Fruit fly (Drosophila melanogaster) whole organism, embryonic: ENCODE measurements around the gene Hrs.
A peak's percentile ranks its signal among the peaks of the same experiment; 100 is the strongest.

Experiments used
- Adf1 ChIP-seq: fragments of 200-800 bp; sonication (Bioruptor generic); IDR thresholded peaks from 2 replicates; pipeline ENCODE4 v1.3.6; 2022; ENCODE audit warnings: missing biosample characterization, missing genetic modification characterization
- Atf6 ChIP-seq: fragments of 200-800 bp; sonication (Bioruptor generic); IDR thresholded peaks from 2 replicates; pipeline ENCODE4 v1.3.6; 2022; ENCODE audit warnings: missing biosample characterization, missing genetic modification characterization
- B-H2 ChIP-seq: fragments of 200-800 bp; sonication (Bioruptor generic); optimal IDR thresholded peaks from 2 replicates; lab custom pipeline; 2018; ENCODE audit warnings: missing biosample characterization, mild to moderate bottlenecking, missing genetic modification characterization
- CG10209 ChIP-seq: fragments of 200-800 bp; sonication (Bioruptor generic); optimal IDR thresholded peaks from 3 replicates; lab custom pipeline; 2017; ENCODE audit warnings: missing biosample characterization, mild to moderate bottlenecking, missing genetic modification characterization, missing genetic modification reagents
- CG11504 ChIP-seq: fragments of 200-800 bp; sonication (Bioruptor generic); optimal IDR thresholded peaks from 3 replicates; lab custom pipeline; 2019; ENCODE audit warnings: missing biosample characterization, mild to moderate bottlenecking, missing genetic modification characterization, moderate library complexity
- CG12769 ChIP-seq: fragments of 200-800 bp; sonication (Bioruptor generic); optimal IDR thresholded peaks from 2 replicates; lab custom pipeline; 2019; ENCODE audit warnings: missing biosample characterization, mild to moderate bottlenecking, missing genetic modification characterization, moderate library complexity
- CG13624 ChIP-seq: fragments of 200-800 bp; sonication (Bioruptor generic); optimal IDR thresholded peaks from 2 replicates; lab custom pipeline; 2016; ENCODE audit warnings: missing biosample characterization, missing genetic modification characterization
- CG14441 ChIP-seq: fragments of 200-800 bp; sonication (Bioruptor generic); IDR thresholded peaks from 2 replicates; pipeline ENCODE4 v1.3.6; 2022; ENCODE audit warnings: missing biosample characterization, missing genetic modification characterization
- CG17912 ChIP-seq: fragments of 200-800 bp; sonication (Bioruptor generic); optimal IDR thresholded peaks from 2 replicates; lab custom pipeline; 2018; ENCODE audit warnings: missing biosample characterization, mild to moderate bottlenecking, missing genetic modification characterization
- CG3726 ChIP-seq: fragments of 200-800 bp; sonication (Bioruptor generic); IDR thresholded peaks from 3 replicates; pipeline ENCODE4, ENCODE4 v1.3.6; 2022; ENCODE audit warnings: missing biosample characterization, missing genetic modification characterization
- CG3838 ChIP-seq: fragments of 200-800 bp; sonication (Bioruptor generic); optimal IDR thresholded peaks from 3 replicates; lab custom pipeline; 2016; ENCODE audit warnings: missing biosample characterization, missing genetic modification characterization
- CG42726 ChIP-seq: fragments of 200-800 bp; sonication (Bioruptor generic); IDR thresholded peaks from 2 replicates; pipeline ENCODE4 v1.3.6; 2022; ENCODE audit warnings: missing biosample characterization, missing genetic modification characterization; ENCODE audit not compliant: partially characterized antibody
- CG4282 ChIP-seq: fragments of 200-800 bp; sonication (Bioruptor generic); optimal IDR thresholded peaks from 2 replicates; lab custom pipeline; 2016; ENCODE audit warnings: missing biosample characterization, missing genetic modification characterization
- CG6683 ChIP-seq: fragments of 200-800 bp; sonication (Bioruptor generic); optimal IDR thresholded peaks from 2 replicates; lab custom pipeline; 2017; ENCODE audit warnings: missing biosample characterization, mild to moderate bottlenecking, missing genetic modification characterization, missing genetic modification reagents
- CG8388 ChIP-seq: fragments of 200-800 bp; sonication (Bioruptor generic); optimal IDR thresholded peaks from 2 replicates; lab custom pipeline; 2019; ENCODE audit warnings: missing biosample characterization, mild to moderate bottlenecking, missing genetic modification characterization, moderate library complexity
- CG9876 ChIP-seq: fragments of 200-800 bp; sonication (Bioruptor generic); optimal IDR thresholded peaks from 2 replicates; lab custom pipeline; 2016; ENCODE audit warnings: missing biosample characterization, missing genetic modification characterization
- Doc3 ChIP-seq: fragments of 200-800 bp; sonication (Bioruptor generic); IDR thresholded peaks from 3 replicates; pipeline ENCODE4 v1.3.6; 2022; ENCODE audit warnings: missing biosample characterization, missing genetic modification characterization; ENCODE audit not compliant: partially characterized antibody
- Drgx ChIP-seq: fragments of 200-800 bp; sonication (Bioruptor generic); IDR thresholded peaks from 2 replicates; pipeline ENCODE4 v1.3.6; 2022; ENCODE audit warnings: missing biosample characterization, missing genetic modification characterization
- Ets97D ChIP-seq: fragments of 200-800 bp; sonication (Bioruptor generic); optimal IDR thresholded peaks from 3 replicates; lab custom pipeline; 2016; ENCODE audit warnings: missing biosample characterization, missing genetic modification characterization
- GATAe ChIP-seq: fragments of 200-800 bp; sonication (Bioruptor generic); conservative IDR thresholded peaks from 2 replicates; pipeline ENCODE4 v1.3.6; 2022; ENCODE audit warnings: missing biosample characterization, missing genetic modification characterization
- Gsc ChIP-seq: fragments of 200-800 bp; sonication (Bioruptor generic); IDR thresholded peaks from 2 replicates; pipeline ENCODE4 v1.3.6; 2022; ENCODE audit warnings: missing biosample characterization, missing genetic modification characterization
- HLH54F ChIP-seq: fragments of 200-800 bp; sonication (Bioruptor generic); optimal IDR thresholded peaks from 3 replicates; lab custom pipeline; 2016; ENCODE audit warnings: missing biosample characterization, missing genetic modification characterization
- Hr78 ChIP-seq, 2 experiments: fragments of 200-800 bp in 1 of 2; fragments of >200 bp in 1 of 2; sonication (Bioruptor generic) in 1 of 2; optimal IDR thresholded peaks; 2 replicates each; lab custom pipeline; 2017 to 2019; ENCODE audit warnings: missing biosample characterization in 2 of 2, missing genetic modification characterization in 2 of 2, mild to moderate bottlenecking in 1 of 2, moderate library complexity in 1 of 2
- Hsf ChIP-seq: fragments of 200-800 bp; sonication (Bioruptor generic); optimal IDR thresholded peaks from 3 replicates; lab custom pipeline; 2016; ENCODE audit warnings: missing biosample characterization, missing genetic modification characterization
- Lpt ChIP-seq: fragments of >200 bp; optimal IDR thresholded peaks from 2 replicates; lab custom pipeline; 2018; ENCODE audit warnings: missing biosample characterization, missing genetic modification characterization
- Mrtf ChIP-seq: fragments of 200-800 bp; sonication (Bioruptor generic); IDR thresholded peaks from 3 replicates; pipeline ENCODE4 v1.3.6; 2022; ENCODE audit warnings: missing biosample characterization, missing genetic modification characterization
- NK7.1 ChIP-seq: fragments of 200-800 bp; sonication (Bioruptor generic); optimal IDR thresholded peaks from 3 replicates; lab custom pipeline; 2016; ENCODE audit warnings: missing biosample characterization, missing genetic modification characterization
- Scr ChIP-seq: fragments of 200-800 bp; sonication (Bioruptor generic); IDR thresholded peaks from 2 replicates; pipeline ENCODE4 v1.3.6; 2022; ENCODE audit warnings: missing biosample characterization, missing genetic modification characterization; ENCODE audit not compliant: partially characterized antibody
- Xrp1 ChIP-seq: fragments of 200-800 bp; sonication (Bioruptor generic); IDR thresholded peaks from 2 replicates; pipeline ENCODE4 v1.3.6; 2022; ENCODE audit warnings: missing biosample characterization, missing genetic modification characterization
- ash1 ChIP-seq: fragments of 200-800 bp; sonication (Bioruptor generic); optimal IDR thresholded peaks from 2 replicates; lab custom pipeline; 2018; ENCODE audit warnings: missing biosample characterization, mild to moderate bottlenecking, missing genetic modification characterization
- bcd ChIP-seq: fragments of 200-800 bp; sonication (Bioruptor generic); optimal IDR thresholded peaks from 2 replicates; lab custom pipeline; 2017; ENCODE audit warnings: missing biosample characterization, mild to moderate bottlenecking, missing genetic modification characterization
- da ChIP-seq: fragments of 200-800 bp; sonication (Bioruptor generic); optimal IDR thresholded peaks from 2 replicates; lab custom pipeline; 2016; ENCODE audit warnings: missing biosample characterization, missing genetic modification characterization
- gcm2 ChIP-seq: fragments of 200-800 bp; sonication (Bioruptor generic); optimal IDR thresholded peaks from 2 replicates; lab custom pipeline; 2016; ENCODE audit warnings: missing biosample characterization, missing genetic modification characterization
- gsb ChIP-seq: fragments of 200-800 bp; sonication (Bioruptor generic); IDR thresholded peaks from 2 replicates; pipeline ENCODE4 v1.3.6; 2022; ENCODE audit warnings: missing biosample characterization, missing genetic modification characterization
- hb ChIP-seq: fragments of 200-800 bp; sonication (Bioruptor generic); IDR thresholded peaks from 3 replicates; pipeline ENCODE4 v1.3.6; 2022; ENCODE audit warnings: missing biosample characterization, missing genetic modification characterization; ENCODE audit not compliant: partially characterized antibody
- jumu ChIP-seq: fragments of 200-800 bp; sonication (Bioruptor generic); optimal IDR thresholded peaks from 3 replicates; lab custom pipeline; 2016; ENCODE audit warnings: missing biosample characterization, missing genetic modification characterization
- ken ChIP-seq: fragments of 200-800 bp; sonication (Bioruptor generic); IDR thresholded peaks from 3 replicates; pipeline ENCODE4 v1.3.6; 2022; ENCODE audit warnings: missing biosample characterization, missing genetic modification characterization
- mld ChIP-seq: fragments of 200-800 bp; sonication (Bioruptor generic); IDR thresholded peaks from 3 replicates; pipeline ENCODE4 v1.3.6; 2022; ENCODE audit warnings: missing biosample characterization, missing genetic modification characterization; ENCODE audit not compliant: partially characterized antibody
- nerfin-2 ChIP-seq: fragments of 200-800 bp; sonication (Bioruptor generic); IDR thresholded peaks from 2 replicates; pipeline ENCODE4 v1.3.6; 2022; ENCODE audit warnings: missing biosample characterization, missing genetic modification characterization; ENCODE audit not compliant: partially characterized antibody
- peb ChIP-seq: fragments of 200-800 bp; sonication (Bioruptor generic); IDR thresholded peaks from 2 replicates; pipeline ENCODE4 v1.3.6; 2022; ENCODE audit warnings: missing biosample characterization, missing genetic modification characterization
- pita ChIP-seq: fragments of 200-800 bp; sonication (Bioruptor generic); optimal IDR thresholded peaks from 2 replicates; lab custom pipeline; 2017; ENCODE audit warnings: missing biosample characterization, mild to moderate bottlenecking, missing genetic modification characterization
- psq ChIP-seq: fragments of 200-800 bp; sonication (Bioruptor generic); optimal IDR thresholded peaks from 2 replicates; lab custom pipeline; 2017; ENCODE audit warnings: missing biosample characterization, missing genetic modification characterization
- sima ChIP-seq: fragments of 200-800 bp; sonication (Bioruptor generic); optimal IDR thresholded peaks from 2 replicates; lab custom pipeline; 2016; ENCODE audit warnings: missing biosample characterization, missing genetic modification characterization
- so ChIP-seq: fragments of 200-800 bp; sonication (Bioruptor generic); IDR thresholded peaks from 3 replicates; pipeline ENCODE4 v1.3.6; 2022; ENCODE audit warnings: missing biosample characterization, missing genetic modification characterization
- sr ChIP-seq: fragments of 200-800 bp; sonication (Bioruptor generic); IDR thresholded peaks from 3 replicates; pipeline ENCODE4 v1.3.6; 2022; ENCODE audit warnings: missing biosample characterization, missing genetic modification characterization
- sug ChIP-seq: fragments of 200-800 bp; optimal IDR thresholded peaks from 2 replicates; lab custom pipeline; 2019; ENCODE audit warnings: missing biosample characterization, mild to moderate bottlenecking, missing genetic modification characterization, moderate library complexity
- tup ChIP-seq: fragments of 200-800 bp; sonication (Bioruptor generic); optimal IDR thresholded peaks from 2 replicates; lab custom pipeline; 2016; ENCODE audit warnings: missing biosample characterization, mild to moderate bottlenecking, missing genetic modification characterization, moderate library complexity
- vfl ChIP-seq: fragments of 200-800 bp; sonication (Bioruptor generic); optimal IDR thresholded peaks from 2 replicates; lab custom pipeline; 2016; ENCODE audit warnings: missing biosample characterization, missing genetic modification characterization
- wdn ChIP-seq: fragments of 200-800 bp; sonication (Bioruptor generic); IDR thresholded peaks from 2 replicates; pipeline ENCODE4 v1.3.6; 2022; ENCODE audit warnings: missing biosample characterization, missing genetic modification characterization
- zf30C ChIP-seq: fragments of 200-800 bp; sonication (Bioruptor generic); optimal IDR thresholded peaks from 3 replicates; lab custom pipeline; 2018; ENCODE audit warnings: missing biosample characterization, mild to moderate bottlenecking, missing genetic modification characterization

Hrs gene

DNA sequence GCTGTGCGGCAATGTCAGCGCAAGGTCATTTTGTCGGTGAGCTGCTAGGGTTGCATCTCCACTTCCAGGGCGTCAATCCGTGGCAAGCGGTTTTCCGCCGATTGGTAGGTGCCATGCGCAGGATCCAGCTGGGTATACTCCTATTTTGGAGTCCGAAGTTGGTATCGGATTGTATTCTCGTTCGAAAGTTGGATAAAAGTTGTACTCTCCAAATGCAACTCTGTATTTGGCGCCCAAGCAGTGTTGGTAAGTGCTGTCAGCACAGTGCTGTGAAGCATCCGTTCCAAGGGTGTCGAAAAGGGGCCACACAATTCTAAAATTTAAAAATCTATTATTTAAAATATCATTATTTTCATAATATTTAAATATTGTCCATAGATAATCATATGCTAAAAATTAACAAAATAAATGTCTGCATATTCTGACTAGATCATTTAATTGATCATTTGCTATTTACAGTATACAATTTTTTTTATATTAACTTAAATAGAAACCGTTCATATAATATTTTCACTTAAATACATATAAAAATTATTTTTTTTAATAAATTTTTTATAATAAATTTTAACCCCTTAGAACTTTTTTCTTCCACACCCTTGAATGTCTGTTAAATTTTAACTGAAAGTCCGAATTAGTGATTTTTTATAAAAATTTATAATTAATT, 8.8 kb downstream of the Hrs start (continued):
- TF ChIP-seq peb: peak; percentile 50; the same call in 1 of the 2 replicates
- peak; percentile 81 for TF ChIP-seq Drgx
- TF ChIP-seq pita (GFP tag; lab: Kevin White, UChicago): no peak
- peak; percentile 88 for TF ChIP-seq CG17912 (GFP tag; lab: Kevin White, UChicago)
- TF ChIP-seq CG3726 (GFP tag; lab: Robert Waterston, UW): peak; percentile 68; the same call in 2 of the 3 replicates
- TF ChIP-seq tup: peak; percentile 80
- peak; percentile 88 for TF ChIP-seq bcd (GFP tag; lab: Kevin White, UChicago)
- no peak for TF ChIP-seq sr
- peak; percentile 82 for TF ChIP-seq ash1 (GFP tag; lab: Kevin White, UChicago)
- TF ChIP-seq Ets97D (GFP tag; lab: Kevin White, UChicago): peak; percentile 94
- TF ChIP-seq CG14441 (GFP tag; lab: Robert Waterston, UW): peak; percentile 86
- TF ChIP-seq nerfin-2: 0 out of 2 replicates have a peak, but pooled peaks have one; percentile 47
- TF ChIP-seq CG9876: peak; percentile 74
- TF ChIP-seq ken (GFP tag; lab: Robert Waterston, UW): peak; percentile 90
- peak; percentile 81 for TF ChIP-seq Hsf (GFP tag; lab: Kevin White, UChicago)
- TF ChIP-seq gcm2 (GFP tag; lab: Kevin White, UChicago): peak; percentile 34
- no peak for TF ChIP-seq CG3838 (GFP tag; lab: Kevin White, UChicago)
- TF ChIP-seq mld (GFP tag; lab: Robert Waterston, UW): no peak
- peak; percentile 66 for TF ChIP-seq psq (GFP tag; lab: Kevin White, UChicago)
- TF ChIP-seq B-H2 (GFP tag; lab: Kevin White, UChicago): peak; percentile 95
- peak; percentile 76 for TF ChIP-seq wdn (GFP tag; lab: Robert Waterston, UW)
- no peak for TF ChIP-seq hb (GFP tag; lab: Robert Waterston, UW)
- peak; percentile 69 for TF ChIP-seq NK7.1 (GFP tag; lab: Kevin White, UChicago)
- TF ChIP-seq jumu: peak; percentile 80
- no peak for TF ChIP-seq da (GFP tag; lab: Kevin White, UChicago)
- no peak for TF ChIP-seq CG42726 (GFP tag; lab: Robert Waterston, UW)
- TF ChIP-seq Hr78 (GFP tag; optimal IDR thresholded peaks at IDR 0.05; lab: Kevin White, UChicago): peak in 1 of 2 experiments; percentile 9
- peak; percentile 83 for TF ChIP-seq CG13624 (GFP tag; lab: Kevin White, UChicago)
- peak; percentile 68 for TF ChIP-seq GATAe (GFP tag; lab: Robert Waterston, UW)
- TF ChIP-seq Doc3: no peak
- TF ChIP-seq CG11504 (tag; lab: Kevin White, UChicago): peak; percentile 91
- TF ChIP-seq gsb (GFP tag; lab: Robert Waterston, UW): peak; percentile 73
- no peak for TF ChIP-seq Lpt
- peak; percentile 61 for TF ChIP-seq CG6683
- peak; percentile 18 for TF ChIP-seq sima (GFP tag; lab: Kevin White, UChicago)
- TF ChIP-seq Gsc (GFP tag; lab: Robert Waterston, UW): no peak; the same call in 1 of the 2 replicates
- TF ChIP-seq zf30C (GFP tag; lab: Kevin White, UChicago): peak; percentile 40
- TF ChIP-seq so (GFP tag; lab: Robert Waterston, UW): peak; percentile 86
- TF ChIP-seq vfl (GFP tag; lab: Kevin White, UChicago): peak; percentile 83
- TF ChIP-seq HLH54F (GFP tag; lab: Kevin White, UChicago): peak; percentile 85
- TF ChIP-seq Scr (GFP tag; lab: Robert Waterston, UW): peak; percentile 56; the same call in 1 of the 2 replicates
- TF ChIP-seq Adf1 (GFP tag; lab: Robert Waterston, UW): peak; percentile 65
- TF ChIP-seq sug: peak; percentile 89
- TF ChIP-seq CG10209 (GFP tag; lab: Kevin White, UChicago): peak; percentile 88
- peak; percentile 87 for TF ChIP-seq CG8388 (GFP tag; lab: Kevin White, UChicago)
- TF ChIP-seq Atf6 (GFP tag; lab: Robert Waterston, UW): peak; percentile 81
- TF ChIP-seq Mrtf: peak; percentile 85
- peak; percentile 89 for TF ChIP-seq Xrp1 (GFP tag; lab: Robert Waterston, UW)
- TF ChIP-seq CG12769 (tag; lab: Kevin White, UChicago): no peak
- peak; percentile 78 for TF ChIP-seq CG4282 (GFP tag; lab: Kevin White, UChicago)
